Worm (Caenorhabditis elegans) whole organism, L4/young adult: Measurements from ENCODE around the gene cwn-1.

ENCODE experiments used
- W03F9.2 ChIP-seq: fragments of 150-350 bp; optimal IDR thresholded peaks from 2 replicates; lab custom pipeline; 2014; ENCODE audit warnings: missing biosample characterization, missing genetic modification characterization
- dao-5 ChIP-seq: sonication (generic microtip); optimal IDR thresholded peaks from 2 replicates; lab custom pipeline; 2016; ENCODE audit warnings: missing genotype, missing genetic modification characterization, moderate library complexity, missing compliant biosample characterization
- him-1 ChIP-seq: sonication (generic microtip); optimal IDR thresholded peaks from 2 replicates; lab custom pipeline; 2016; ENCODE audit warnings: missing genotype, missing genetic modification reagents, missing genetic modification characterization, missing compliant biosample characterization

The cwn-1 gene

DNA sequence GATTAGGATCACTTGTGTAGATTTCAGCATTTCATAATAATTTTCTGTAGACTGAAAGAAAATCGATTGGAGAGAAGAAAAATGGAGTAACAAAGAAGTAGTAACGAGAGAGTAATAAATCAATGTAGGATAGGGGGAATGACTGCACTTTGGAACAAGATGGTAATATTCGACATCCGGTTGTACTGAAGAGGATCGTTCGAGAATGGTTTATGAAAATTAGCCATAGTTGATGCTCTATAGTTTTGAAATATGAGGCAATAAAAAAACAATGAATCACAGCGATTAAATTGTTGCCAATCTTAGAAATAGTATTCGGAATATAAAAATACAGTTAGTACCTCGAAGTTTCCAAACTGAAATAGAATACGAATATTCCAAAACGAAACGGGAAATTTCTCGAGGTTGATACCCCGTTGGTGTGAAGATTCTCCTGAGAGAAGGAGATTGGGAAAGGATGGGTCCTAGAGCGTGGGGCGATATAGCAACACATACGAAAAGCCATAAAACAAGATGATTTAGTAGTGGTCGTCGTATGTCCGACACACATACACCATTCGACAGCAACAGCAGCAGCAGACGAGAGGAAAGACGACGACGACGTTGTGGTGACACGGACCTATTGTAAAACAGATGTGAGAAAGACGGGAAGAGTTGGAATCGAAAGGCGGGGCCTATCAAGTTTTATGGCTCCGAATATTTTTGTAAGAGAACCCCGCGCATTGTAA, at the start of gene cwn-1:
Gene cwn-1 (minus strand): TSS at position 51 of the 728 bp plus-strand sequence.
- no peak for TF ChIP-seq dao-5
- no peak for TF ChIP-seq W03F9.2
- TF ChIP-seq him-1 = no peak

DNA sequence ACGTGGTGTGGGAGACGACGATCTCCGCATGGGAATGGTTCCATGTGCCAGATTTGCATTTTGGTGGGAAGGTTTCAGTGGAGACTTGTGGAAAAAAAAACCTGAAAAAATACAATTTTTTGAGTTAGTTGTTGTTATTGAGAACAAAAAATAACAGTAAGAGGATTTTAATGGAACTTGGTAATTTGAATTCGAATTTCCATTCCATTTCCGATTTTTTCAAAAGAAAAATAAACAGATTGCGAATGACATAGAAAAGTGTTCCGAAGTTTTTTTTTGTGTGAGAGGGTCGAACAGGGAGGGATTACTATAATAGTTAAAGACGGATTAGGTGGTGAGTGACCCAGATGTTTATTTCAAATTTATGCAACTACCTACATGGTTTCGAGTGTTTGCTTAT, 45.6 kb upstream of the cwn-1 start, which contains the start of gene T01D1.4:
Gene T01D1.4 (minus strand): TSS at position 101 of the 400 bp plus-strand sequence.
- TF ChIP-seq W03F9.2 = no peak

DNA sequence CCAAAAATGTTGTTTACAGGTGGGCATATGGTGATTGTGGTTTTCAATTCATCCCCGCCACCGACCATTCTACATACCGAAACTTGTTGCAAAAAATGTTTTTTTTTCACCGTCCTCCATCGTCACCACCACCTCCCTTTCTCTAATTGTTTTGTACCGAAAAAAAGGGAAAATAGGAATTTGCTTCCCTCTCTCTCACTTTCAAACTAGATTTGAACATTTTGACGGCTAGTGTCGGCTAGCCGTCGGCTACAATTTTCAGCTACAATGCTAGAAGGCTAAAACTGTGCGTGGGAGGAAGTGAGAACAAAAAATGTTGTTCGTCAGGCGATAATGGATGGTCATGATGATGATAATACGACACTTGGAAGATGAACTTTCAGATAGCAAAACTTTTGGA, 44.7 kb upstream of the cwn-1 start:
- TF ChIP-seq him-1 (no peak), W03F9.2 (no peak), dao-5 (no peak)

DNA sequence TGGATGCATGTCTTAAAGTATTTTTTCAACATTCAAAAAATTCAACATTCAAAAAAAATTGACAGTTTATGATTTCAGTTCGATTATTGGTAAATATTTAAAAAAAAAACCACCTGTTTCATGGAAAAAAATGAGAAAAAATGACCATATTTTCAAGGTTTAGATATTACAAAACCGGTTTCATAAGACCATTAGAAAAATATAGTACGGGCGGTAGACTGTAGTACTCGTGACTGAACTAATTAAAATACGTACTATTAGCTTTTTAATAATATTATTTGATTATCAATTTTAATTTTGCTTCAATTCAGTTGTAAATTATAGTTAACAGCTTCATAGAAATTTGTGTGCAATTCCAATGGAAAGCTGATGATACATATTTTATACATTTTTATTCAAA, 43.2 kb upstream of the cwn-1 start:
- TF ChIP-seq him-1 (no peak), dao-5 (no peak), W03F9.2 (no peak)

DNA sequence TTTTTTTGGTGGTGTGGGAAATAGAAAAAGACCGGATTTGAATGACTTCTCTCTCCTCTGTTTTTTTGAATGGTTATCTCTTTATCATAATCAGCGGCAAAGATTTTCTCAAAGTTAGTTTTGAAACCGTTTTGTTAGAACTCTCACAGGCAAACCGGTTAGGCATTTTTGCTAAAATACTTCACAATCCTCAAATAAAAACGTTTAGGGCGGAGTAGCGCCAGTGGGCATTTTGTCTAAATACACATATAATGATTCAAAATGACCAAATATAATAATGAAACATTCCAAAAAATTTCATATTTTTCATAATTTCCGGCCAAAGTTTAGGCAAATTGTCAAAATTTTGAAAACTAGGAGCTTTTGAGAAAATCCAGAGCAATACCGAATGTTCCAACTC, 42.5 kb upstream of the cwn-1 start, which contains the start of gene T01D1.3:
Gene T01D1.3 (minus strand): TSS at position 101 of the 400 bp plus-strand sequence.
- TF ChIP-seq him-1 = no peak
- no peak for TF ChIP-seq W03F9.2
- no peak for TF ChIP-seq dao-5

DNA sequence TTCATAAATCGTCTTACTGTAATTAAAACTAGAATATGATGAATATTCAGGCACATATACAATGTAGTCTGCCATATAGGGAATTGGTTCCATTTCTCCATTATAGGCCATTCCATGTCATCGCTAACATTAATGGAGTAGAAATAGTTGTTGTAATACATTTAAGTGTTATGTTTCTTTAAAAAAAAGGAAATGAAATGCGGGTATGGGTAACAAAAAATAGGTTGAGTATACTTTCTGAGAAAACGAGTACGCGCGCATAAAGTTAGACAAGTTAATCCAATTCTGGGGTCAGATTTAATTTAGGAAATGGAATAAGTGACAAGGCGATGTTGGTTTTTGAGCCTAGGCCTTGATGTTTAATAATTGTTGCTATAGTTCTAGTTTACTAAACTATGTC, 40.3 kb upstream of the cwn-1 start, which contains the start of gene T01D1.7:
Gene T01D1.7 (minus strand): TSS at position 101 of the 400 bp plus-strand sequence.
- TF ChIP-seq W03F9.2 = no peak
- no peak for TF ChIP-seq dao-5
- no peak for TF ChIP-seq him-1

DNA sequence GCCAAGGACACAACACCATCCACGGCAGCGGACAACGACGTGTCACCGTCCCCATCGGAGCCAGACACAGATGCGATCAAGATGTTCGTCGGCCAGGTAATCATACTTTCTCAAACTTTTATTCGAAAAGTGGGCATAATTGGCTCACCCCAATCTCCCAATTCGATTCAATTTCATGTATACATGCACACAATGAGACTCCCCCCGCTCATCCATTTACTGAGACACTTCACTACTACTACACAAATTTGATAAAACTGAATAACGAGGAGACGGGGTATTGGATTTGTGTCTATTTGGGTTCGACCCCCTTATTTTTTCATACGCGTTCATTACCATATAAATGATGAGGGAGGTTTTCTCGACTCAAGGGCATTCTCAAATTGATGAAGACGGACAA, 29.8 kb upstream of the cwn-1 start:
- TF ChIP-seq W03F9.2 (no peak), him-1 (no peak), dao-5 (no peak)

DNA sequence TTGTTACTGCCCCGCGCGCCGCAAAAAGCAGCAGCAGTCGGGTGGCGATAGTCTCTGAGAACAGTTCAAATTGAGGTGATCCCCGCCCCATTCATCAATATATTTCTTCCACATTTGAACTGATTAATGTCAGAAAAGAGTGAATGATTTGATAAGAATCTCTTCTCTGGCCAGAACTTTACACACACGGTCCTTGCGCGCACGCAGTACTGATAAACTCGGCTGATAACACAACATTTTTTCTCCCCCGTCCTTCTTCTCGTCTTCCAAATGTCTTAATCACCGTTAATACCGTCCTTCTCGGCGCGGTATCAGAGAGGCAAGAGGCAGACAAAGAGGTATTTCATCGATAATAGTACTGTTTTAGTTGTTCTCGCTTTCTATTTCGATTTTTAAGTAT, 28.8 kb upstream of the cwn-1 start, which contains the start of gene etr-1:
Gene etr-1 (plus strand): TSS at position 193 of the 400 bp plus-strand sequence.
- TF ChIP-seq W03F9.2 = no peak
- TF ChIP-seq him-1 = no peak
- no peak for TF ChIP-seq dao-5

DNA sequence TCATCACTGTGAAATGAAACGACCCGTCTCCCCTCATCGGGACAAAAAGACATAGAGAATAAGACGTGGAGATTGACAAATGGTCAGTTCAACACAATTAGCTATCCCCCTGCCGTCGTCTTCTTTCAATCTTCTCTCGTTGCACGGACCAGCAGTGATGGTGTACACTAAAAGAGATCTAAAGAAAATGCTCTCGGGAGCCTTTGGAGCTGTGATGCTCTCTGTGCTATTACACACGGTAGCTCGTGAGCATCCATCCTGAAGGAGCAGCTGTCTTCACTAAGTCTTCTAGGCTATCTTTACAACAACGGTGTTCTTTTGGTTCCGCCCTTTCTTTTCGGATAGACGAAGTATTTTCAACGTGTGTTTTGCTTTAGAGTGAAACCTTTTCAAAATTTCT, 27.9 kb upstream of the cwn-1 start:
- TF ChIP-seq dao-5 = no peak

DNA sequence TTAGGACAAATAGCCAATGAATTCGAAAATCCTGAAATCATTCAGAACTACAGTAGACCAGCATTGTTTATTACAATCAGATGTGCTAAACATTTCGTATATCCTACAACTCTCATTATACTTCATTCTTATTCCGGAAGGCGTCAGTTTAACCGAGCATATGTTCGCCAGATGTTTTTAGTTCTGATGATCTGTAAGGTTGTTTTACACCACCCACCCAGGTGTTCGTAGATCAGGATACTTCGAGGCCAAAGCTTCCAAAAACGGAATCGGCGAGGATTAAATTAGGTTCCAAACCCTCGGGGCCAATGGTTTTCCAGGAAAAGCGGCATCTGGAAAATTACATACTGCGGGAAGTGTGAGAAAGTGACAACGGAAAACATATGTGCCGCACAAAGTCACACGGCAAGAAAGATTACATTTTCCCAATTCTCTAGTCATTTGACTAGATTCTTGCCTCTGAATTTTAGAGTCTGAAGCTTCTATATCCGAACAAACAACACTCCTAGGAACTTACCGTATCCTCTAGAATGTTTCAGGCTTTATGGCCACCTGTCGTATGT, 27.2 kb upstream of the cwn-1 start:
- TF ChIP-seq him-1 = no peak
- no peak for TF ChIP-seq W03F9.2
- no peak for TF ChIP-seq dao-5

DNA sequence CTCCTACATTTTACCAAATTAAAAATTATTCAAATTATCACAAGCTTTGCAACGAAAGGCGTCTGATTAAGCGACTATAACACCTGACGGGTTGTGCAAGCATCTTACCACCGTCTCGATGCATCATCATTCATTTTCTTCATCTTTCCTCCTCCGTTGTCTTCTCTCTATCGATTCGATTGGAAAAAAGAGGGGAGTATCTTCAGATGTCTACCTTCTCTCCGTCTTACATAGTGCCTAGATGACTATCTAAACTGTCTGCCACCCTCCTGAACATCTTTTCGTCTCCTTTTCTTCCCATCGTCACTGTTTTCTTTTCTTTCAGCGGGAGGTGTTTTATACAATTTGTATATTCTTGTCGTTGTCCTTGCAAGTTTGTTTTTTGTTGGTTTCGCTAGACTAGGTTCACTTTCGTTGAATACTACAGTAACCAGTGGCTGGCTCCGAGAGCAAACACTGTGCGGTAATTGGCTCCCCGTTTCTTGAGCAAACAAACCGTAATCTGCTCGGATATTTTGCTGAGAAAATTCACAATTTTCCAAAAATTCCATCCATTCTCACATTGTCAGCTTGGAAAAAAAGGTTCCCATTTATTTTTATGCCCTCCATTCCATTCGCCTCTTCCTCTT, 26.0 kb upstream of the cwn-1 start:
- TF ChIP-seq W03F9.2 (peak; percentile 3), him-1 (no peak)

DNA sequence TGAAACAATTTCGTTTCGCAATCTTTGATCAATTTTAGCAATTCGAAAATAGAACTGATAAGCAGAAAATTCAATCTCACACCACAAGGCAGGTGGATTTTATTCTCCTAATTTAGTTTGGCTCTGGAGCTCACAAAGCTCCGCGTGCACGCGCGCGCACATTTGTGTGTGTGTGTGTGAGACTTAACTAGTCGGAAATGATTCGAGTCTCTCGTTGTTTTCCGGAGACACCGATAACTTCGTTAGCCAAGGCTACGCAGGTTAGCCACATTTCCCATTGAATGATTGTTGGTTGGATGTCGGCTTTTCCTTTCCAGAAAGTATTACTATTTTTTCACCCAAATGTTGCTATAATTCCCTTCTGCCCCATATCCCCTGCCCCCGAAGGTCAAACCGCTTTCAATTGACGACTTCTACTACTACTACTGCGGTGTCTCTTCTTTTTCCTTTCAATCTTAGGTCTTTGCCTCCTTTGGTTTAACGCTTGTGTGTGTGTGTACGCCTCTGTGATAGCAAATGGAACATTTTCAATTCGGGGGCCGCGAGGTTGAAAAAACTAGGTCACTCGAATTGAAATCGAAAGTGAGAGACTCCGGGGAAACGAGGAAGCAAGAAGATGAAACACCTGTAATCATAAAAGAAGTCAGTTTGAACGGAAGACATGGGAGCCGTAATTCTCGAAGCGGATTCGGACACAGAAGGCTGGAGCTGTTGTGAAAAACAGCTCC, 24.8 kb upstream of the cwn-1 start:
- TF ChIP-seq dao-5 (no peak), W03F9.2 (no peak), him-1 (no peak)

DNA sequence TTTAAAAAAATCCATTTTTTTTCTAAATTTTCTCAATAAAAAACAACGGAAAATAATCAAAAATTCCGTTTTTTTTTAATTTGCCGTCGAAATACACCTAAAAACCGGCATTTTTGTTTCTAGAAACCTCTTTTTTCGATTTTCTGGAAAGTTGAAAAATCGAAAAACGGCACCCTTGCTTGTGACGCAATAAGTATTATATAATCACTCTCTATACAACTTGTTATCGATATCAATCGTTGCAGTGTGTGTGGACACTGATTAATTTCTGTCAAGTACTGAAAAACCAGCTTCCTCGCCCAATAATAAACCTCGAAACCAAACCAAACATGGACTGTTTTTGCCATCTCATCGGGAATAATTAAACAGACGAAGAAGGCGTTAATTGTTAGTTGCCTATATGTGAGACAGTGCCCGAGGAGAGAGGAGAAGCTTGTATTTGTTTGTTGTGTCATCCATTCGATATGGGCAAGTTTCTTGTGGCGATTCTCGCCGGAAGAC, 23.7 kb upstream of the cwn-1 start:
- TF ChIP-seq him-1 = no peak
- TF ChIP-seq W03F9.2 = no peak
- TF ChIP-seq dao-5 = no peak

DNA sequence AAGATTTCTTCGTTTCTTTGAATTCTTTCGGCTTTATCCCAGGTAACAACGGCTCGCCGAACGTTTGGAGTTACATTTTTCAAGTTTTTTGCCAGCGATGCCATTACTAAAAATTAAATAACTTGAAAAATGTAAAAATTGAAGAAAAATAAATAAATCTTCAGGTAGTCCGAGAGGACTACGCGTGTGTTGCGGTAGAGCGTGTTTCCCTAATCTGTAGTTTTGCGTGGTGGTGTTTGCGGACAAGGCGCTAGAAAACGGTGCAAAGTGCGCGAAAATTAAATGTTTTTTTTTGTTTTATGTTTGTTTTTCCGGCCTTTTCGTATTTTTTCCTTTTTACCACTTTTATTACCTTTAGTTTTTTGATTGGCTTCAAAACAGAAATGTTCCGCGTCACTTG, 22.5 kb upstream of the cwn-1 start, which contains the start of gene mrpl-28:
Gene mrpl-28 (minus strand): TSS at position 106 of the 400 bp plus-strand sequence.
- TF ChIP-seq him-1 (peak; percentile 73), W03F9.2 (peak; percentile 90), dao-5 (no peak)

DNA sequence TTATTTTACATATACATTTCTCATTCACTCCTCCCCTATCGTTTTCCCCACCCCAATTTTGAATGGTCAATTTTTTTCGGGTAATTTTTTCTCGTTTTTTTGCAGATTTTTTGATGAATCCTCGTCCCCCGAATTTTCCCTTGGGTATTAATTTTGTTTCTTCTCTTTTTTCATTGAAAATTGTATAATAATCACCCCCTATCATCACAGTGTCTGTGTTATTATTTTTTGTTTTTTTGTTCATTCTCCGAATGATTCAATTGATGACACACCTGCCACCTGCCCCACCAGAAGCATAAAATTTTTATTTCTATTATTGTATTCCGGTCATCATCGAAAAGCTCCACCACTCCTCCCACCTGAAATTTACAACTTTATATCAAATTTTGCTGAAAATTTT, 18.9 kb upstream of the cwn-1 start, which contains the start of gene T25D3.3:
Gene T25D3.3 (plus strand): TSS at position 301 of the 400 bp plus-strand sequence.
- TF ChIP-seq dao-5 (no peak), him-1 (no peak), W03F9.2 (no peak)
